Fruit fly (Drosophila melanogaster): ENCODE results near the gene Hibch.

Hibch gene

dm6 chr3R:15316326-15316725 is 40.7 kb upstream of the Hibch start, which contains the start of gene CG14866 (continued):
- TF ChIP-seq CG8359 (GFP tag; optimal IDR thresholded peaks at IDR 0.05; ENCODE audit: borderline replicate concordance) = peak; percentile 95
- TF ChIP-seq MBD-R2 (GFP tag; IDR thresholded peaks at IDR 0.05) = peak; percentile 12; the same call in 1 of the 2 replicates
- no peak for TF ChIP-seq Med (GFP tag)
- TF ChIP-seq CG10274 (GFP tag; optimal IDR thresholded peaks at IDR 0.05) = no peak
- TF ChIP-seq CG34422 (GFP tag; IDR thresholded peaks at IDR 0.05) = peak; percentile 29; the same call in 1 of the 3 replicates
- peak; percentile 14 for TF ChIP-seq CG10543 (GFP tag; optimal IDR thresholded peaks at IDR 0.05)
- no peak for TF ChIP-seq Jarid2 (GFP tag; optimal IDR thresholded peaks at IDR 0.05)
- TF ChIP-seq Doc2 (GFP tag; IDR thresholded peaks at IDR 0.05) = no peak
- TF ChIP-seq eyg (GFP tag; optimal IDR thresholded peaks at IDR 0.05) = no peak
- TF ChIP-seq CG14050 (GFP tag; IDR thresholded peaks at IDR 0.05) = no peak
- TF ChIP-seq CG4360 (GFP tag; IDR thresholded peaks at IDR 0.05) = 0 out of 2 replicates have a peak, but pooled peaks have one; percentile 25
- no peak for TF ChIP-seq ato (GFP tag; IDR thresholded peaks at IDR 0.05; ENCODE audit: partially characterized antibody)
- TF ChIP-seq CG6683 (GFP tag; optimal IDR thresholded peaks at IDR 0.05) = no peak
- no peak for TF ChIP-seq zf30C (GFP tag; optimal IDR thresholded peaks at IDR 0.05)
- no peak for TF ChIP-seq CG10147 (GFP tag; optimal IDR thresholded peaks at IDR 0.05)
- TF ChIP-seq CG16815 (GFP tag; optimal IDR thresholded peaks at IDR 0.05) = no peak
- no peak for TF ChIP-seq CG14667 (GFP tag; IDR thresholded peaks at IDR 0.05)
- no peak for TF ChIP-seq Meics (GFP tag; optimal IDR thresholded peaks at IDR 0.05)
- TF ChIP-seq mam (GFP tag; optimal IDR thresholded peaks at IDR 0.05) = no peak
- no peak for TF ChIP-seq kni (GFP tag; optimal IDR thresholded peaks at IDR 0.05)
- TF ChIP-seq CG7357 (GFP tag; IDR thresholded peaks at IDR 0.05) = no peak
- no peak for TF ChIP-seq CG6689 (GFP tag; IDR thresholded peaks at IDR 0.05)
- TF ChIP-seq CG4730 (GFP tag; IDR thresholded peaks at IDR 0.05) = no peak
- no peak for TF ChIP-seq CG17802 (tag; optimal IDR thresholded peaks at IDR 0.05)
- no peak for TF ChIP-seq Awh (GFP tag; IDR thresholded peaks at IDR 0.05)
- TF ChIP-seq vvl (GFP tag; IDR thresholded peaks at IDR 0.05) = 0 out of 2 replicates have a peak, but pooled peaks have one; percentile 13
- no peak for TF ChIP-seq Opbp (GFP tag; IDR thresholded peaks at IDR 0.05; ENCODE audit: partially characterized antibody)
- TF ChIP-seq Xrp1 (GFP tag; IDR thresholded peaks at IDR 0.05) = no peak
- no peak for TF ChIP-seq otp (GFP tag; IDR thresholded peaks at IDR 0.05)
- no peak for TF ChIP-seq CG5953 (GFP tag; IDR thresholded peaks at IDR 0.05)
- no peak for TF ChIP-seq CG11723 (GFP tag; optimal IDR thresholded peaks at IDR 0.05)
- no peak for TF ChIP-seq tll (GFP tag; optimal IDR thresholded peaks at IDR 0.05)
- TF ChIP-seq CG13624 (GFP tag; optimal IDR thresholded peaks at IDR 0.05) = no peak
- TF ChIP-seq Bdp1 (GFP tag; optimal IDR thresholded peaks at IDR 0.05) = no peak
- no peak for TF ChIP-seq CG13775 (GFP tag; optimal IDR thresholded peaks at IDR 0.05)
- peak; percentile 41; the same call in 1 of the 2 replicates for TF ChIP-seq crol (GFP tag; IDR thresholded peaks at IDR 0.05)
- TF ChIP-seq ranshi (GFP tag; IDR thresholded peaks at IDR 0.05) = no peak
- no peak for TF ChIP-seq pb (GFP tag; optimal IDR thresholded peaks at IDR 0.05)
- TF ChIP-seq Nf-YA (GFP tag; IDR thresholded peaks at IDR 0.05) = 0 out of 2 replicates have a peak, but pooled peaks have one; percentile 7
- TF ChIP-seq Ptx1 (GFP tag; IDR thresholded peaks at IDR 0.05) = no peak
- TF ChIP-seq HHEX (GFP tag; optimal IDR thresholded peaks at IDR 0.05) = no peak
- TF ChIP-seq CG32532 (GFP tag; IDR thresholded peaks at IDR 0.05) = 0 out of 2 replicates have a peak, but pooled peaks have one; percentile 12
- peak; percentile 8; the same call in 1 of the 2 replicates for TF ChIP-seq HLH3B (GFP tag; IDR thresholded peaks at IDR 0.05)
- TF ChIP-seq tna (GFP tag; IDR thresholded peaks at IDR 0.05; ENCODE audit: partially characterized antibody) = no peak
- no peak for TF ChIP-seq CG31365 (tag; optimal IDR thresholded peaks at IDR 0.05)
- no peak for TF ChIP-seq Rx (GFP tag; IDR thresholded peaks at IDR 0.05)
- TF ChIP-seq Abd-B (GFP tag; optimal IDR thresholded peaks at IDR 0.05) = no peak
- TF ChIP-seq CoRest (tag; optimal IDR thresholded peaks at IDR 0.05) = no peak
- TF ChIP-seq stc (GFP tag; IDR thresholded peaks at IDR 0.05) = 0 out of 2 replicates have a peak, but pooled peaks have one; percentile 6
- TF ChIP-seq Blimp-1 (GFP tag; optimal IDR thresholded peaks at IDR 0.05) = peak; percentile 85
- no peak for TF ChIP-seq CG10654 (GFP tag; optimal IDR thresholded peaks at IDR 0.05)
